Fruit fly (Drosophila melanogaster) whole organism, embryonic: Measurements from ENCODE around the gene RunxB.

ENCODE experiments used
- Abd-B ChIP-seq: fragments of 200-800 bp; sonication (Bioruptor generic); optimal IDR thresholded peaks from 2 replicates; lab custom pipeline; 2018; ENCODE audit warnings: missing biosample characterization, mild to moderate bottlenecking, missing genetic modification characterization, moderate library complexity
- B-H2 ChIP-seq: fragments of 200-800 bp; sonication (Bioruptor generic); optimal IDR thresholded peaks from 2 replicates; lab custom pipeline; 2018; ENCODE audit warnings: missing biosample characterization, mild to moderate bottlenecking, missing genetic modification characterization
- CG10366 ChIP-seq: fragments of 200-800 bp; sonication (Bioruptor generic); IDR thresholded peaks from 2 replicates; pipeline ENCODE4 v1.3.6; 2022; ENCODE audit warnings: missing biosample characterization, missing genetic modification characterization
- CG10543 ChIP-seq: fragments of 200-800 bp; sonication (Bioruptor generic); optimal IDR thresholded peaks from 3 replicates; lab custom pipeline; 2017; ENCODE audit warnings: missing biosample characterization, mild to moderate bottlenecking, missing genetic modification characterization, moderate library complexity
- CG11398 ChIP-seq: fragments of 200-800 bp; sonication (Bioruptor generic); optimal IDR thresholded peaks from 2 replicates; lab custom pipeline; 2016; ENCODE audit warnings: missing biosample characterization, missing genetic modification characterization
- CG11723 ChIP-seq: fragments of 200-800 bp; sonication (Bioruptor generic); optimal IDR thresholded peaks from 2 replicates; lab custom pipeline; 2017; ENCODE audit warnings: missing biosample characterization, mild to moderate bottlenecking, missing genetic modification characterization
- CG12104 ChIP-seq: fragments of 200-800 bp; sonication (Bioruptor generic); optimal IDR thresholded peaks from 3 replicates; lab custom pipeline; 2016; ENCODE audit warnings: missing biosample characterization, missing genetic modification characterization
- CG13424 ChIP-seq: fragments of 200-800 bp; sonication (Bioruptor generic); optimal IDR thresholded peaks from 2 replicates; lab custom pipeline; 2019; ENCODE audit warnings: missing biosample characterization, mild to moderate bottlenecking, missing genetic modification characterization, moderate library complexity
- CG14860 ChIP-seq: fragments of 200-800 bp; sonication (Bioruptor generic); IDR thresholded peaks from 3 replicates; pipeline ENCODE4 v1.3.6; 2022; ENCODE audit warnings: missing biosample characterization, missing genetic modification characterization; ENCODE audit not compliant: partially characterized antibody
- CG17359 ChIP-seq: fragments of 200-800 bp; sonication (Bioruptor generic); optimal IDR thresholded peaks from 3 replicates; lab custom pipeline; 2018; ENCODE audit warnings: missing biosample characterization, mild to moderate bottlenecking, missing genetic modification characterization, moderate library complexity
- CG18764 ChIP-seq: fragments of 200-800 bp; sonication (Bioruptor generic); optimal IDR thresholded peaks from 3 replicates; lab custom pipeline; 2016; ENCODE audit warnings: missing biosample characterization, missing genetic modification characterization
- CG2120 ChIP-seq: fragments of 200-800 bp; sonication (Bioruptor generic); optimal IDR thresholded peaks from 3 replicates; lab custom pipeline; 2016; ENCODE audit warnings: missing biosample characterization, missing genetic modification characterization
- CG2712 ChIP-seq: fragments of 200-800 bp; optimal IDR thresholded peaks from 3 replicates; lab custom pipeline; 2019; ENCODE audit warnings: missing biosample characterization, mild to moderate bottlenecking, missing genetic modification characterization, moderate library complexity
- CG31441 ChIP-seq: fragments of 200-800 bp; sonication (Bioruptor generic); IDR thresholded peaks from 2 replicates; pipeline ENCODE4 v1.3.6; 2022; ENCODE audit warnings: missing biosample characterization, missing genetic modification characterization
- CG34422 ChIP-seq: fragments of 200-800 bp; sonication (Bioruptor generic); IDR thresholded peaks from 3 replicates; pipeline ENCODE4 v1.3.6; 2022; ENCODE audit warnings: missing biosample characterization, missing genetic modification characterization
- CG7556 ChIP-seq: fragments of 200-800 bp; sonication (Bioruptor generic); optimal IDR thresholded peaks from 2 replicates; lab custom pipeline; 2017; ENCODE audit warnings: missing biosample characterization, mild to moderate bottlenecking, missing genetic modification characterization
- CG8478 ChIP-seq: fragments of >200 bp; optimal IDR thresholded peaks from 2 replicates; lab custom pipeline; 2018
- CG8924 ChIP-seq: fragments of 200-800 bp; optimal IDR thresholded peaks from 3 replicates; lab custom pipeline; 2019; ENCODE audit warnings: missing biosample characterization, mild to moderate bottlenecking, missing genetic modification characterization, moderate library complexity
- CG9609 ChIP-seq: fragments of 200-800 bp; sonication (Bioruptor generic); optimal IDR thresholded peaks from 3 replicates; lab custom pipeline; 2016; ENCODE audit warnings: missing biosample characterization, missing genetic modification characterization
- CG9797 ChIP-seq: fragments of 200-800 bp; sonication (Bioruptor generic); optimal IDR thresholded peaks from 3 replicates; lab custom pipeline; 2018; ENCODE audit warnings: missing biosample characterization, mild to moderate bottlenecking, missing genetic modification characterization
- CoRest ChIP-seq: fragments of 200-800 bp; sonication (Bioruptor generic); optimal IDR thresholded peaks from 3 replicates; lab custom pipeline; 2018; ENCODE audit warnings: missing biosample characterization, mild to moderate bottlenecking, missing genetic modification characterization, moderate library complexity
- Dad ChIP-seq: fragments of 200-800 bp; sonication (Bioruptor generic); optimal IDR thresholded peaks from 3 replicates; lab custom pipeline; 2016; ENCODE audit warnings: missing biosample characterization, missing genetic modification characterization
- Doc2 ChIP-seq: fragments of 200-800 bp; sonication (Bioruptor generic); IDR thresholded peaks from 2 replicates; pipeline ENCODE4 v1.3.6; 2022; ENCODE audit warnings: missing biosample characterization, missing genetic modification characterization
- Eip74EF ChIP-seq, 2 experiments: fragments of 200-800 bp in 1 of 2; fragments of >200 bp in 1 of 2; sonication (Bioruptor generic) in 1 of 2; optimal IDR thresholded peaks; 2 replicates each; lab custom pipeline; 2017 to 2019; ENCODE audit warnings: missing biosample characterization in 2 of 2, missing genetic modification characterization in 2 of 2, mild to moderate bottlenecking in 1 of 2, moderate library complexity in 1 of 2
- Ets97D ChIP-seq: fragments of 200-800 bp; sonication (Bioruptor generic); optimal IDR thresholded peaks from 3 replicates; lab custom pipeline; 2016; ENCODE audit warnings: missing biosample characterization, missing genetic modification characterization
- Hand ChIP-seq: fragments of 200-800 bp; sonication (Bioruptor generic); optimal IDR thresholded peaks from 2 replicates; lab custom pipeline; 2017; ENCODE audit warnings: mild to moderate bottlenecking, missing biosample characterization, missing genetic modification reagents, missing genetic modification characterization
- HmgD ChIP-seq: fragments of 200-800 bp; sonication (Bioruptor generic); optimal IDR thresholded peaks from 3 replicates; lab custom pipeline; 2016; ENCODE audit warnings: missing biosample characterization, missing genetic modification characterization
- Jarid2 ChIP-seq: fragments of 200-800 bp; sonication (Bioruptor generic); optimal IDR thresholded peaks from 3 replicates; lab custom pipeline; 2017; ENCODE audit warnings: mild to moderate bottlenecking, missing biosample characterization, missing genetic modification reagents, missing genetic modification characterization
- MESR4 ChIP-seq: fragments of 200-800 bp; sonication (Bioruptor generic); optimal IDR thresholded peaks from 2 replicates; lab custom pipeline; 2018; ENCODE audit warnings: missing biosample characterization, mild to moderate bottlenecking, missing genetic modification characterization, moderate library complexity
- Nf-YB ChIP-seq: fragments of 200-800 bp; sonication (Bioruptor generic); optimal IDR thresholded peaks from 3 replicates; lab custom pipeline; 2019; ENCODE audit warnings: missing biosample characterization, mild to moderate bottlenecking, missing genetic modification characterization, moderate library complexity
- Optix ChIP-seq: fragments of 200-800 bp; sonication (Bioruptor generic); IDR thresholded peaks from 3 replicates; pipeline ENCODE4 v1.3.6; 2022; ENCODE audit warnings: missing biosample characterization, missing genetic modification characterization
- PHDP ChIP-seq: fragments of 200-800 bp; sonication (Bioruptor generic); optimal IDR thresholded peaks from 3 replicates; lab custom pipeline; 2018; ENCODE audit warnings: missing biosample characterization, mild to moderate bottlenecking, missing genetic modification characterization, moderate library complexity
- Rfx ChIP-seq: fragments of 200-800 bp; sonication (Bioruptor generic); IDR thresholded peaks from 2 replicates; pipeline ENCODE4 v1.3.6; 2022; ENCODE audit warnings: missing biosample characterization, missing genetic modification characterization
- amos ChIP-seq: fragments of 200-800 bp; sonication (Bioruptor generic); IDR thresholded peaks from 2 replicates; pipeline ENCODE4 v1.3.6; 2022; ENCODE audit warnings: missing biosample characterization, missing genetic modification characterization; ENCODE audit not compliant: partially characterized antibody
- az2 ChIP-seq: fragments of 200-800 bp; sonication (Bioruptor generic); optimal IDR thresholded peaks from 3 replicates; lab custom pipeline; 2016; ENCODE audit warnings: missing biosample characterization, missing genetic modification characterization
- bsh ChIP-seq, 2 experiments: fragments of 200-800 bp; sonication (Bioruptor generic); optimal IDR thresholded peaks; 2 replicates each; lab custom pipeline; 2017 to 2018; ENCODE audit warnings: mild to moderate bottlenecking in 2 of 2, missing biosample characterization in 2 of 2, missing genetic modification characterization in 2 of 2, moderate library complexity in 1 of 2
- dmrt11E ChIP-seq: fragments of 200-800 bp; sonication (Bioruptor generic); optimal IDR thresholded peaks from 3 replicates; lab custom pipeline; 2018; ENCODE audit warnings: missing biosample characterization, mild to moderate bottlenecking, missing genetic modification characterization, moderate library complexity
- dpn ChIP-seq, 2 experiments: fragments of 200-800 bp; sonication (Bioruptor generic); optimal IDR thresholded peaks; 3 replicates each; lab custom pipeline; 2016; ENCODE audit warnings: missing biosample characterization in 2 of 2, missing genetic modification characterization in 2 of 2
- ewg ChIP-seq: fragments of 200-800 bp; sonication (Bioruptor generic); optimal IDR thresholded peaks from 3 replicates; lab custom pipeline; 2017; ENCODE audit warnings: mild to moderate bottlenecking, missing biosample characterization, missing genetic modification reagents, missing genetic modification characterization
- fu2 ChIP-seq: fragments of 200-800 bp; sonication (Bioruptor generic); optimal IDR thresholded peaks from 2 replicates; lab custom pipeline; 2016; ENCODE audit warnings: missing biosample characterization, missing genetic modification characterization
- hb ChIP-seq: fragments of 200-800 bp; sonication (Bioruptor generic); IDR thresholded peaks from 3 replicates; pipeline ENCODE4 v1.3.6; 2022; ENCODE audit warnings: missing biosample characterization, missing genetic modification characterization; ENCODE audit not compliant: partially characterized antibody
- nom ChIP-seq: fragments of 200-800 bp; sonication (Bioruptor generic); optimal IDR thresholded peaks from 2 replicates; lab custom pipeline; 2017; ENCODE audit warnings: missing biosample characterization, missing genetic modification characterization, mild to moderate bottlenecking, moderate library complexity, missing genetic modification reagents
- shn ChIP-seq: fragments of 200-800 bp; sonication (Bioruptor generic); optimal IDR thresholded peaks from 3 replicates; lab custom pipeline; 2016; ENCODE audit warnings: missing biosample characterization, missing genetic modification characterization
- sisA ChIP-seq: fragments of 200-800 bp; sonication (Bioruptor generic); IDR thresholded peaks from 2 replicates; pipeline ENCODE4 v1.3.6; 2022; ENCODE audit warnings: missing biosample characterization, missing genetic modification characterization
- stwl ChIP-seq: fragments of 200-800 bp; sonication (Bioruptor generic); optimal IDR thresholded peaks from 3 replicates; lab custom pipeline; 2018; ENCODE audit warnings: missing biosample characterization, mild to moderate bottlenecking, missing genetic modification characterization, moderate library complexity
- sug ChIP-seq: fragments of 200-800 bp; optimal IDR thresholded peaks from 2 replicates; lab custom pipeline; 2019; ENCODE audit warnings: missing biosample characterization, mild to moderate bottlenecking, missing genetic modification characterization, moderate library complexity
- tin ChIP-seq: fragments of 200-800 bp; sonication (Bioruptor generic); optimal IDR thresholded peaks from 3 replicates; lab custom pipeline; 2016; ENCODE audit warnings: missing biosample characterization, missing genetic modification characterization
- tup ChIP-seq: fragments of 200-800 bp; sonication (Bioruptor generic); optimal IDR thresholded peaks from 2 replicates; lab custom pipeline; 2016; ENCODE audit warnings: missing biosample characterization, mild to moderate bottlenecking, missing genetic modification characterization, moderate library complexity
- vnd ChIP-seq: fragments of 200-800 bp; sonication (Bioruptor generic); IDR thresholded peaks from 3 replicates; pipeline ENCODE4 v1.3.6; 2022; ENCODE audit warnings: missing biosample characterization, missing genetic modification characterization; ENCODE audit not compliant: partially characterized antibody
- yki ChIP-seq: fragments of >200 bp; optimal IDR thresholded peaks from 3 replicates; lab custom pipeline; 2018

Gene RunxB

DNA sequence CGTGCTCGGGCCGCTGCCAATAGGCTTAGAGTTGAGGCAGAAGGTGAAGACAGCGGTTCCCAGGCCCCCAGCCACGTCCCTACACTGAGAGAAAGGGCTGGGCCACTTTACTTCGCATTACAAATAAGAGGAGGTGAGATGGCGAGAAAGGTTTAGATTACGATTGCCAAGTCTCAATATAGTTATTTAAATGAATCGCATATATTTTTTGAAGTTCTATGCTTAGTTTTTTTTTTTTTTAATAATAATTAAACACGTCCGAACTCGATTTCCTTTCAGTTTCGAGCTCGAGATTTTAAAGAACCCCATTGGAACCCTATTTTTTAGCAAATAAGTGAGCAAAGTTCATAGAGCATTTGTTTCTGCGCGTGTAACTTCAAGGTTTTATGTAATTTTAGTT is 30.5 kb upstream of the RunxB start (continued):
- TF ChIP-seq CG18764 = peak; percentile 2
- no peak for TF ChIP-seq vnd (GFP tag; lab: Robert Waterston, UW)
- no peak for TF ChIP-seq CG8478
- TF ChIP-seq fu2 = no peak
- no peak for TF ChIP-seq Jarid2 (GFP tag; lab: Kevin White, UChicago)
- TF ChIP-seq shn (GFP tag; lab: Kevin White, UChicago) = peak; percentile 9
- peak; percentile 22 to 61 for TF ChIP-seq dpn (GFP tag; optimal IDR thresholded peaks at IDR 0.05; lab: Kevin White, UChicago)
- no peak for TF ChIP-seq Ets97D (GFP tag; lab: Kevin White, UChicago)
- TF ChIP-seq Hand (GFP tag; lab: Kevin White, UChicago) = no peak
- TF ChIP-seq CG11398 = no peak
- TF ChIP-seq HmgD = no peak
- peak; percentile 55 for TF ChIP-seq az2 (GFP tag; lab: Kevin White, UChicago)
- no peak for TF ChIP-seq tup
- peak; percentile 58; the same call in 1 of the 3 replicates for TF ChIP-seq CG34422 (GFP tag; lab: Robert Waterston, UW)
- peak; percentile 47 for TF ChIP-seq CG17359 (tag; lab: Kevin White, UChicago)
- peak; percentile 3 for TF ChIP-seq CG11723
- TF ChIP-seq CG13424 (tag; lab: Kevin White, UChicago) = peak; percentile 53
- TF ChIP-seq bsh (GFP tag; optimal IDR thresholded peaks at IDR 0.05; lab: Kevin White, UChicago) = peak; percentile 8 to 37
- TF ChIP-seq CG9797 = no peak
- TF ChIP-seq Abd-B (GFP tag; lab: Kevin White, UChicago) = peak; percentile 43
- no peak for TF ChIP-seq hb (GFP tag; lab: Robert Waterston, UW)
- TF ChIP-seq PHDP = peak; percentile 41
- TF ChIP-seq Nf-YB = no peak
- peak; percentile 37; the same call in 1 of the 2 replicates for TF ChIP-seq Rfx
- TF ChIP-seq CG8924 (tag; lab: Kevin White, UChicago) = peak; percentile 22
- TF ChIP-seq ewg = peak; percentile 29
- TF ChIP-seq CG31441 (GFP tag; lab: Robert Waterston, UW) = peak; percentile 60
- no peak for TF ChIP-seq B-H2
- TF ChIP-seq amos (GFP tag; lab: Robert Waterston, UW) = no peak
- TF ChIP-seq CG7556 = peak; percentile 59
- 0 out of 3 replicates have a peak, but pooled peaks have one; percentile 10 for TF ChIP-seq Optix
- TF ChIP-seq Doc2 (GFP tag; lab: Robert Waterston, UW) = no peak
- peak; percentile 8 for TF ChIP-seq Dad (GFP tag; lab: Kevin White, UChicago)
- peak; percentile 51 for TF ChIP-seq CG2120 (GFP tag; lab: Kevin White, UChicago)
- peak; percentile 47 for TF ChIP-seq CG2712 (tag; lab: Kevin White, UChicago)
- peak; percentile 51 for TF ChIP-seq CG12104 (GFP tag; lab: Kevin White, UChicago)
- TF ChIP-seq CG10366 = peak; percentile 48; the same call in 1 of the 2 replicates
- peak; percentile 53 for TF ChIP-seq CoRest
- TF ChIP-seq Eip74EF (GFP tag; optimal IDR thresholded peaks at IDR 0.05; lab: Kevin White, UChicago) = no peak
- no peak for TF ChIP-seq yki
- TF ChIP-seq sisA (GFP tag; lab: Robert Waterston, UW) = peak; percentile 55
- no peak for TF ChIP-seq CG14860 (GFP tag; lab: Robert Waterston, UW)
- no peak for TF ChIP-seq nom (GFP tag; lab: Kevin White, UChicago)
- TF ChIP-seq MESR4 (GFP tag; lab: Kevin White, UChicago) = no peak
- TF ChIP-seq CG9609 = no peak
- TF ChIP-seq stwl (tag; lab: Kevin White, UChicago) = no peak
- peak; percentile 5 for TF ChIP-seq sug (tag; lab: Kevin White, UChicago)
- TF ChIP-seq tin (GFP tag; lab: Kevin White, UChicago) = peak; percentile 61
- TF ChIP-seq dmrt11E (tag; lab: Kevin White, UChicago) = peak; percentile 24
- peak; percentile 23 for TF ChIP-seq CG10543 (GFP tag; lab: Kevin White, UChicago)
